Worm (Caenorhabditis elegans) whole organism, young adult: ENCODE results near the gene F54C9.3.

Source experiments
- B0336.3 ChIP-seq: fragments of 200-800 bp; sonication (Bioruptor generic); IDR thresholded peaks from 2 replicates; pipeline ENCODE4 v1.3.6; 2022; ENCODE audit warnings: missing genetic modification characterization, missing compliant biosample characterization
- D2030.7 ChIP-seq: fragments of 200-800 bp; sonication (Bioruptor generic); IDR thresholded peaks from 2 replicates; pipeline ENCODE4 v1.3.6; 2022; ENCODE audit warnings: missing genetic modification reagents, missing genetic modification characterization, missing compliant biosample characterization
- F33H1.4 ChIP-seq: fragments of 200-800 bp; sonication (Bioruptor generic); IDR thresholded peaks from 2 replicates; pipeline ENCODE4 v1.3.6; 2022; ENCODE audit warnings: missing genetic modification reagents, missing genetic modification characterization, missing compliant biosample characterization
- F49E8.2 ChIP-seq: sonication (generic microtip); optimal IDR thresholded peaks from 3 replicates; lab custom pipeline; 2017; ENCODE audit warnings: missing genetic modification characterization, mild to moderate bottlenecking, missing compliant biosample characterization, antibody characterized with exemption, moderate library complexity; ENCODE audit not compliant: insufficient read depth
- F57A8.1 ChIP-seq: fragments of 200-800 bp; sonication (Bioruptor generic); optimal IDR thresholded peaks from 2 replicates; lab custom pipeline; 2018; ENCODE audit warnings: mild to moderate bottlenecking, missing genetic modification characterization, moderate library complexity, missing compliant biosample characterization
- F57C9.4 ChIP-seq: sonication (generic microtip); optimal IDR thresholded peaks from 2 replicates; lab custom pipeline; 2017; ENCODE audit warnings: mild to moderate bottlenecking, missing genetic modification characterization, missing compliant biosample characterization
- K11D2.4 ChIP-seq: fragments of 200-800 bp; sonication (Bioruptor generic); IDR thresholded peaks from 2 replicates; pipeline ENCODE4 v1.3.6; 2022; ENCODE audit warnings: missing genetic modification reagents, missing genetic modification characterization, missing compliant biosample characterization
- K12H6.12 ChIP-seq: fragments of 200-800 bp; sonication (Bioruptor generic); optimal IDR thresholded peaks from 2 replicates; lab custom pipeline; 2018; ENCODE audit warnings: mild to moderate bottlenecking, missing genetic modification characterization, missing compliant biosample characterization
- T26A5.8 ChIP-seq: sonication (generic microtip); optimal IDR thresholded peaks from 2 replicates; lab custom pipeline; 2016; ENCODE audit warnings: missing genetic modification characterization, missing compliant biosample characterization
- Y53G8AR.9 ChIP-seq: fragments of 200-800 bp; sonication (Bioruptor generic); conservative IDR thresholded peaks from 2 replicates; pipeline ENCODE4 v1.3.6; 2022; ENCODE audit warnings: missing genetic modification reagents, missing genetic modification characterization, missing compliant biosample characterization
- ZK185.1 ChIP-seq: sonication (generic microtip); optimal IDR thresholded peaks from 2 replicates; lab custom pipeline; 2016; ENCODE audit warnings: mild to moderate bottlenecking, missing genetic modification characterization, missing compliant biosample characterization; ENCODE audit not compliant: poor library complexity, severe bottlenecking
- attf-5 ChIP-seq: fragments of 200-800 bp; sonication (Bioruptor generic); optimal IDR thresholded peaks from 2 replicates; lab custom pipeline; 2018; ENCODE audit warnings: mild to moderate bottlenecking, missing genetic modification characterization, missing compliant biosample characterization
- attf-6 ChIP-seq: fragments of 200-800 bp; sonication (Bioruptor generic); IDR thresholded peaks from 2 replicates; pipeline ENCODE4 v1.3.6; 2022; ENCODE audit warnings: missing genetic modification reagents, missing genetic modification characterization, missing compliant biosample characterization
- ceh-79 ChIP-seq: sonication (generic microtip); optimal IDR thresholded peaks from 2 replicates; lab custom pipeline; 2017; ENCODE audit warnings: mild to moderate bottlenecking, missing genetic modification characterization, missing compliant biosample characterization
- die-1 ChIP-seq: sonication (generic microtip); optimal IDR thresholded peaks from 2 replicates; lab custom pipeline; 2016; ENCODE audit warnings: missing genotype, mild to moderate bottlenecking, missing genetic modification characterization, missing compliant biosample characterization
- dox-1 ChIP-seq: fragments of 200-800 bp; sonication (Bioruptor generic); IDR thresholded peaks from 2 replicates; pipeline ENCODE4 v1.3.6; 2022; ENCODE audit warnings: missing genetic modification reagents, missing genetic modification characterization, missing compliant biosample characterization
- dpff-1 ChIP-seq: sonication (generic microtip); optimal IDR thresholded peaks from 2 replicates; lab custom pipeline; 2017; ENCODE audit warnings: mild to moderate bottlenecking, missing genetic modification characterization, missing compliant biosample characterization
- efl-1 ChIP-seq: fragments of 150-350 bp; optimal IDR thresholded peaks from 2 replicates; lab custom pipeline; 2014; ENCODE audit warnings: missing biosample characterization, missing genetic modification reagents, missing genetic modification characterization
- egl-44 ChIP-seq: fragments of 200-800 bp; sonication (Bioruptor generic); IDR thresholded peaks from 2 replicates; pipeline ENCODE4 v1.3.6; 2022; ENCODE audit warnings: missing genetic modification reagents, missing genetic modification characterization, missing compliant biosample characterization
- ekl-4 ChIP-seq: fragments of 200-800 bp; sonication (Bioruptor generic); IDR thresholded peaks from 2 replicates; pipeline ENCODE4 v1.3.6; 2022; ENCODE audit warnings: missing genetic modification reagents, missing genetic modification characterization, missing compliant biosample characterization
- hlh-26 ChIP-seq: fragments of 200-800 bp; sonication (Bioruptor generic); conservative IDR thresholded peaks from 2 replicates; pipeline ENCODE4 v1.3.6; 2022; ENCODE audit warnings: missing genetic modification reagents, missing genetic modification characterization, missing compliant biosample characterization
- hmg-1.2 ChIP-seq: fragments of 200-800 bp; sonication (Bioruptor generic); IDR thresholded peaks from 2 replicates; pipeline ENCODE4 v1.3.6; 2022; ENCODE audit warnings: missing genetic modification reagents, missing genetic modification characterization, missing compliant biosample characterization
- hmg-20 ChIP-seq: fragments of 200-800 bp; sonication (Bioruptor generic); IDR thresholded peaks from 2 replicates; pipeline ENCODE4 v1.3.6; 2022; ENCODE audit warnings: missing genetic modification reagents, missing genetic modification characterization, missing compliant biosample characterization
- lag-1 ChIP-seq: fragments of 200-800 bp; sonication (Bioruptor generic); IDR thresholded peaks from 2 replicates; pipeline ENCODE4 v1.3.6; 2022; ENCODE audit warnings: missing genetic modification reagents, missing genetic modification characterization, missing compliant biosample characterization
- lin-40 ChIP-seq: sonication (generic microtip); optimal IDR thresholded peaks from 2 replicates; lab custom pipeline; 2016; ENCODE audit warnings: missing genetic modification characterization, mild to moderate bottlenecking, missing compliant biosample characterization, missing genotype, missing genetic modification reagents
- lin-54 ChIP-seq: fragments of 200-800 bp; sonication (Bioruptor generic); optimal IDR thresholded peaks from 2 replicates; lab custom pipeline; 2018; ENCODE audit warnings: mild to moderate bottlenecking, missing genetic modification characterization, missing compliant biosample characterization
- lsl-1 ChIP-seq: fragments of 200-800 bp; sonication (Bioruptor generic); optimal IDR thresholded peaks from 2 replicates; lab custom pipeline; 2018; ENCODE audit warnings: mild to moderate bottlenecking, missing genetic modification characterization, moderate library complexity, missing compliant biosample characterization
- lsy-27 ChIP-seq: sonication (generic microtip); optimal IDR thresholded peaks from 2 replicates; lab custom pipeline; 2017; ENCODE audit warnings: missing genetic modification characterization, mild to moderate bottlenecking, missing compliant biosample characterization, antibody characterized with exemption, missing genotype, borderline replicate concordance; ENCODE audit not compliant: insufficient read depth
- madf-3 ChIP-seq: fragments of 200-800 bp; sonication (Bioruptor generic); IDR thresholded peaks from 2 replicates; pipeline ENCODE4 v1.3.6; 2022; ENCODE audit warnings: missing genetic modification reagents, missing genetic modification characterization, missing compliant biosample characterization
- mcd-1 ChIP-seq: fragments of 200-800 bp; sonication (Bioruptor generic); IDR thresholded peaks from 2 replicates; pipeline ENCODE4 v1.3.6; 2022; ENCODE audit warnings: missing genetic modification reagents, missing genetic modification characterization, missing compliant biosample characterization
- nfyb-1 ChIP-seq: fragments of 200-800 bp; sonication (Bioruptor generic); IDR thresholded peaks from 2 replicates; pipeline ENCODE4 v1.3.6; 2022; ENCODE audit warnings: missing genetic modification reagents, missing genetic modification characterization, missing compliant biosample characterization
- nhr-179 ChIP-seq: sonication (generic microtip); optimal IDR thresholded peaks from 2 replicates; lab custom pipeline; 2016; ENCODE audit warnings: mild to moderate bottlenecking, missing genetic modification characterization, missing compliant biosample characterization
- nhr-27 ChIP-seq: fragments of 200-800 bp; sonication (Bioruptor generic); optimal IDR thresholded peaks from 2 replicates; lab custom pipeline; 2018; ENCODE audit warnings: mild to moderate bottlenecking, missing genetic modification characterization, moderate library complexity, missing compliant biosample characterization
- pha-4 ChIP-seq: fragments of 150-350 bp; sonication (generic microtip); optimal IDR thresholded peaks from 2 replicates; lab custom pipeline; 2014; ENCODE audit warnings: missing biosample characterization, missing genetic modification reagents, missing genetic modification characterization
- repo-1 ChIP-seq: sonication (generic microtip); optimal IDR thresholded peaks from 2 replicates; lab custom pipeline; 2017; ENCODE audit warnings: mild to moderate bottlenecking, missing genetic modification characterization, missing compliant biosample characterization
- rpc-1 ChIP-seq, 2 experiments: fragments of 150-350 bp in 1 of 2; sonication (generic microtip) in 1 of 2; optimal IDR thresholded peaks; 2 replicates each; lab custom pipeline; 2014 to 2018; ENCODE audit warnings: missing biosample characterization in 1 of 2, missing genetic modification characterization in 1 of 2, missing genetic modification reagents in 1 of 2, missing genotype in 1 of 2
- sdz-38 ChIP-seq: sonication (generic microtip); optimal IDR thresholded peaks from 2 replicates; lab custom pipeline; 2016; ENCODE audit warnings: missing genotype, missing genetic modification characterization, missing compliant biosample characterization
- sea-2 ChIP-seq: fragments of 200-800 bp; sonication (Bioruptor generic); IDR thresholded peaks from 2 replicates; pipeline ENCODE4 v1.3.6; 2022; ENCODE audit warnings: missing genetic modification characterization, missing compliant biosample characterization
- snpc-1.3 ChIP-seq: sonication (generic microtip); optimal IDR thresholded peaks from 2 replicates; lab custom pipeline; 2017; ENCODE audit warnings: missing genetic modification characterization, mild to moderate bottlenecking, missing compliant biosample characterization, antibody characterized with exemption, moderate library complexity, missing genotype, missing genetic modification reagents; ENCODE audit not compliant: insufficient read depth
- snpc-4 ChIP-seq, 5 experiments: fragments of 150-350 bp in 1 of 5; sonication (generic microtip) in 4 of 5; optimal IDR thresholded peaks; 2 replicates each; lab custom pipeline; 2014 to 2018; ENCODE audit warnings: missing genetic modification characterization in 5 of 5, missing biosample characterization in 3 of 5, antibody characterized with exemption in 2 of 5, mild to moderate bottlenecking in 2 of 5, missing compliant biosample characterization in 2 of 5, missing genotype in 2 of 5, moderate library complexity in 2 of 5, missing genetic modification reagents in 1 of 5
- sptf-2 ChIP-seq: fragments of 200-800 bp; sonication (Bioruptor generic); optimal IDR thresholded peaks from 2 replicates; lab custom pipeline; 2018; ENCODE audit warnings: mild to moderate bottlenecking, missing genetic modification characterization, missing compliant biosample characterization
- tbp1 ChIP-seq: fragments of 200-800 bp; sonication (Bioruptor generic); optimal IDR thresholded peaks from 2 replicates; lab custom pipeline; 2018; ENCODE audit warnings: mild to moderate bottlenecking, missing genetic modification characterization, missing compliant biosample characterization
- tbx-9 ChIP-seq: sonication (generic microtip); optimal IDR thresholded peaks from 2 replicates; lab custom pipeline; 2016; ENCODE audit warnings: borderline replicate concordance, missing genetic modification characterization, inconsistent platforms, missing compliant biosample characterization
- zfh-2 ChIP-seq: fragments of 200-800 bp; sonication (Bioruptor generic); conservative IDR thresholded peaks from 2 replicates; pipeline ENCODE4 v1.3.6; 2022; ENCODE audit warnings: missing genetic modification reagents, missing genetic modification characterization, missing compliant biosample characterization
- ztf-3 ChIP-seq: fragments of 200-800 bp; sonication (Bioruptor generic); optimal IDR thresholded peaks from 2 replicates; lab custom pipeline; 2018; ENCODE audit warnings: mild to moderate bottlenecking, missing genetic modification characterization, missing compliant biosample characterization

The F54C9.3 gene

DNA sequence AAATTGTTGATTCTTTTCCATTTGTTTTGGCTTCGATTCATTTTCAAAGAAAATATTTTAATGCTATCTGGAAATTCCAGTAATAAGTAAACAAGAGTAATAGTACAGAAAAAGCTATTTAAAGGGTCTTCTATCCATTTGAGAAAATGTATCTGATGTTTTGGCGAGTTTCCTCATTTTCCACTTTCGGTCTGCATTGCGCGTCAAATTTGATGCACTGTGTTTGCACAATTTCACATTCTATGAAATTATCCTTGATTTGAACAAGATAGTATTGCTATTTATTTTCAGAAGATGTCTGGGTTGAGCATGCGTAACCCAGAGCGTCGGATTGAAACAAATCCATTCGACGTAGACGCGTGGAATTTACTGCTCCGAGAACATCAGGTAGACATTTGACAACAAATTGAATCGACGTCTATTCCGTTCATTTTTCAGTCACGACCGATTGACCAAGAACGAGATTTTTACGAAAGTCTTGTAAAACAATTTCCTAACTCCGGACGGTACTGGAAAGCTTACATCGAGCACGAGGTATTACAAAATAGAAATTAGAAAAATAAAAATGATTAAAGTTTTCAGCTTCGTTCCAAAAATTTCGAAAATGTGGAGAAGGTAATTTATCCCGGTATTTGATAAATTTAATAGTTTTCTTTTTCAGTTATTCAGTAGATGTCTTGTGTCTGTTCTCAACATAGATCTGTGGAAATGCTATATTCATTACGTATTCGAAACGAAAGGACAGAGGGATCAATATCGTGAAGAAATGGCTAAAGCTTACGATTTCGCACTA is 37.1 kb upstream of the F54C9.3 start, which contains the start of gene suf-1 (continued):
- TF ChIP-seq attf-6 (GFP tag; lab: Robert Waterston, UW): peak; percentile 73
- no peak for TF ChIP-seq ceh-79 (tag; lab: Kevin White, UChicago)
- no peak for TF ChIP-seq nhr-179
- no peak for TF ChIP-seq lsy-27
- peak; percentile 90 for TF ChIP-seq ekl-4 (GFP tag; lab: Robert Waterston, UW)
- peak; percentile 94 for TF ChIP-seq F49E8.2
- no peak for TF ChIP-seq lag-1 (GFP tag; lab: Robert Waterston, UW)
- TF ChIP-seq hmg-20: no peak
- TF ChIP-seq lin-54: peak; percentile 73
- TF ChIP-seq pha-4 (tag; lab: Kevin White, UChicago): no peak
- no peak for TF ChIP-seq F57A8.1 (GFP tag; lab: Kevin White, UChicago)
- TF ChIP-seq sdz-38 (tag; lab: Kevin White, UChicago): no peak
- TF ChIP-seq K11D2.4: 0 out of 2 replicates have a peak, but pooled peaks have one; percentile 10
- TF ChIP-seq tbx-9: no peak
- no peak for TF ChIP-seq sptf-2 (GFP tag; lab: Kevin White, UChicago)
- TF ChIP-seq nfyb-1 (GFP tag; lab: Robert Waterston, UW): peak; percentile 39; the same call in 1 of the 2 replicates
- no peak for TF ChIP-seq egl-44 (GFP tag; lab: Robert Waterston, UW)
- peak; percentile 37 for TF ChIP-seq die-1
- no peak for TF ChIP-seq lin-40
- peak; percentile 12; the same call in 1 of the 2 replicates for TF ChIP-seq dox-1 (GFP tag; lab: Robert Waterston, UW)
- TF ChIP-seq K12H6.12 (tag; lab: Kevin White, UChicago): no peak
- no peak for TF ChIP-seq repo-1 (tag; lab: Kevin White, UChicago)
- peak; percentile 85 for TF ChIP-seq Y53G8AR.9 (GFP tag; lab: Robert Waterston, UW)
- TF ChIP-seq dpff-1: no peak
- TF ChIP-seq madf-3 (GFP tag; lab: Robert Waterston, UW): peak; percentile 88
- TF ChIP-seq, all 124 proteins: peak for 47

DNA sequence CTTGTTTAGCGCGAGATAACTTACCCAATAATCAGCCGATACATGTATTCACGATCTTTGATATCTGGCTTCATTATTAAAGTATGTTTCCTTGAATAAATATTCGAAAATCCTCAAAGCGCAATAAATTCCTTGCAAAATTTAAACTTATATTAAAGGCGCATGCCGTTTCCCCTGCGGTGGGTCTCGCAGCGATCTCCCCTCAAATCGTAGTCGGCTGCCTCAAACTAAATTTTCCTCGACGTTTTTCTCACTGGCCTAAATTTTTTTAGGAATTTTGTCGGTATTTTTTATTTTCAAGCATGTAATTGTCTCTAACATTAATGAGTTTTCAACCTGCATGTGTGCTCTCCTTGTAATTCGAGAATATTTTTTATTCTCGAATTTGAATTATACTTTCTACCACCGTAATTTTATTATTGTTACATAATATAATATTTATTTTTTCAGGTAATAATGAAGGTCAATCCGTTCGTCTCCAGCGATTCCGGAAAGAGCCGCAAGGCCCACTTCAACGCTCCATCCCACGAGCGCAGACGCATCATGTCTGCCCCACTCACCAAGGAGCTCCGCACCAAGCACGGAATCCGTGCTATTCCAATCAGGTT is 35.8 kb upstream of the F54C9.3 start, which contains the start of the genes cpf-1 and rpl-26:
Gene cpf-1 (minus strand): TSS at position 104 of the 608 bp plus-strand sequence.
Gene rpl-26 (plus strand): TSS at position 449 of the 608 bp plus-strand sequence.
- TF ChIP-seq hlh-26 (no peak), efl-1 (GFP tag; lab: Kevin White, UChicago) (peak; percentile 9), F33H1.4 (GFP tag; lab: Robert Waterston, UW) (peak; percentile 88), B0336.3 (no peak), snpc-4 (GFP tag; optimal IDR thresholded peaks at IDR 0.05; lab: Kevin White, UChicago) (peak; percentile 71), snpc-4 (tag; optimal IDR thresholded peaks at IDR 0.05; lab: Kevin White, UChicago) (peak; percentile 55 to 80 (median 74)), F49E8.2 (no peak), tbp1 (GFP tag; lab: Kevin White, UChicago) (peak; percentile 33), rpc-1 (optimal IDR thresholded peaks at IDR 0.05; lab: Kevin White, UChicago) (no peak), rpc-1 (tag; optimal IDR thresholded peaks at IDR 0.05; lab: Kevin White, UChicago) (no peak), lsl-1 (peak; percentile 34), snpc-1.3 (tag; lab: Kevin White, UChicago) (peak; percentile 34), attf-5 (GFP tag; lab: Kevin White, UChicago) (peak; percentile 18), mcd-1 (GFP tag; lab: Robert Waterston, UW) (peak; percentile 32; the same call in 1 of the 2 replicates), hmg-1.2 (GFP tag; lab: Robert Waterston, UW) (peak; percentile 28; the same call in 1 of the 2 replicates), sea-2 (no peak), D2030.7 (GFP tag; lab: Robert Waterston, UW) (no peak), ztf-3 (GFP tag; lab: Kevin White, UChicago) (no peak), ZK185.1 (no peak), nhr-27 (tag; lab: Kevin White, UChicago) (no peak), T26A5.8 (no peak), F57C9.4 (tag; lab: Kevin White, UChicago) (no peak), zfh-2 (GFP tag; lab: Robert Waterston, UW) (0 out of 2 replicates have a peak, but pooled peaks have one; percentile 8)
